Worm (Caenorhabditis elegans): ENCODE measurements around the gene sma-2.

Gene sma-2

ce11 chrIII:8767889-8768361 lies 18.4 kb downstream of the sma-2 start, which contains the start of gene mtss-1 (continued):
- peak; percentile 38 for TF ChIP-seq nhr-67 (tag; optimal IDR thresholded peaks at IDR 0.05)
- TF ChIP-seq sea-2 (GFP tag; optimal IDR thresholded peaks at IDR 0.05) = no peak
- TF ChIP-seq nhr-23 (tag; optimal IDR thresholded peaks at IDR 0.05) = peak; percentile 47
- TF ChIP-seq ceh-82 (tag; optimal IDR thresholded peaks at IDR 0.05) = no peak
- TF ChIP-seq nhr-25 (tag; optimal IDR thresholded peaks at IDR 0.05) = no peak

- TF ChIP-seq ama-1 (optimal IDR thresholded peaks at IDR 0.05) (peak; percentile 62), lin-15B (tag; optimal IDR thresholded peaks at IDR 0.05) (no peak), ceh-28 (tag; optimal IDR thresholded peaks at IDR 0.05) (peak; percentile 29)
Measured at ce11 chrIII:8769253-8769652, 19.8 kb downstream of the sma-2 start, which contains the start of gene K02D10.1. K02D10.1 (plus strand) TSS chrIII:8769536.

ce11 chrIII:8770243-8770642 lies 20.8 kb downstream of the sma-2 start:
- TF ChIP-seq lsy-12 (tag; optimal IDR thresholded peaks at IDR 0.05) (no peak), nfya-1 (tag; optimal IDR thresholded peaks at IDR 0.05; ENCODE audit: insufficient read depth) (no peak), nhr-23 (tag; optimal IDR thresholded peaks at IDR 0.05) (peak; percentile 30), skn-1 (tag; optimal IDR thresholded peaks at IDR 0.05) (no peak), aly-2 (tag; optimal IDR thresholded peaks at IDR 0.05) (no peak), snpc-4 (tag; optimal IDR thresholded peaks at IDR 0.05) (no peak), nhr-25 (tag; optimal IDR thresholded peaks at IDR 0.05) (peak; percentile 58)

ce11 chrIII:8771162-8771561 lies 21.7 kb downstream of the sma-2 start, which contains the start of gene K02D10.2:
K02D10.2 (minus strand) TSS chrIII:8771262.
- no peak for TF ChIP-seq nhr-28 (tag; optimal IDR thresholded peaks at IDR 0.05)
- TF ChIP-seq zag-1 (tag; optimal IDR thresholded peaks at IDR 0.05) = no peak
- no peak for TF ChIP-seq snpc-4 (tag; optimal IDR thresholded peaks at IDR 0.05)
- no peak for TF ChIP-seq pha-4 (tag; optimal IDR thresholded peaks at IDR 0.05)
- no peak for TF ChIP-seq sea-2 (GFP tag; optimal IDR thresholded peaks at IDR 0.05)
- TF ChIP-seq elt-3 (tag; optimal IDR thresholded peaks at IDR 0.05) = no peak
- TF ChIP-seq fos-1 (tag; optimal IDR thresholded peaks at IDR 0.05) = no peak

ce11 chrIII:8771851-8772250 lies 22.4 kb downstream of the sma-2 start, which contains the start of gene K02D10.3:
K02D10.3 (minus strand) TSS chrIII:8771951.
- TF ChIP-seq tbx-2 (tag; optimal IDR thresholded peaks at IDR 0.05) (no peak), nhr-12 (tag; optimal IDR thresholded peaks at IDR 0.05) (no peak), R02D3.7 (tag; optimal IDR thresholded peaks at IDR 0.05) (no peak), fos-1 (tag; optimal IDR thresholded peaks at IDR 0.05) (no peak), ztf-4 (tag; optimal IDR thresholded peaks at IDR 0.05) (no peak)

- TF ChIP-seq lin-39 (tag; optimal IDR thresholded peaks at IDR 0.05) = no peak
- TF ChIP-seq egl-5 (tag; optimal IDR thresholded peaks at IDR 0.05) = peak; percentile 9
- no peak for TF ChIP-seq ztf-4 (tag; optimal IDR thresholded peaks at IDR 0.05)
- peak; percentile 11 for TF ChIP-seq elt-2 (tag; optimal IDR thresholded peaks at IDR 0.05)
Measured at ce11 chrIII:8772428-8773027, 23.0 kb downstream of the sma-2 start.

- TF ChIP-seq zag-1 (tag; optimal IDR thresholded peaks at IDR 0.05) = no peak
- TF ChIP-seq egl-27 (tag; optimal IDR thresholded peaks at IDR 0.05) = no peak
- TF ChIP-seq lin-15B (tag; optimal IDR thresholded peaks at IDR 0.05) = no peak
- no peak for TF ChIP-seq lsy-12 (tag; optimal IDR thresholded peaks at IDR 0.05)
- no peak for TF ChIP-seq mml-1 (tag; optimal IDR thresholded peaks at IDR 0.05)
Measured at ce11 chrIII:8773375-8773774, 23.9 kb downstream of the sma-2 start.

- no peak for TF ChIP-seq egl-27 (tag; optimal IDR thresholded peaks at IDR 0.05)
- TF ChIP-seq nhr-23 (tag; optimal IDR thresholded peaks at IDR 0.05) = no peak
- no peak for TF ChIP-seq ZK546.5 (tag; optimal IDR thresholded peaks at IDR 0.05)
- TF ChIP-seq mdl-1 (tag; optimal IDR thresholded peaks at IDR 0.05) = no peak
- no peak for TF ChIP-seq fkh-10 (GFP tag; optimal IDR thresholded peaks at IDR 0.05)
- TF ChIP-seq egl-5 (tag; optimal IDR thresholded peaks at IDR 0.05) = no peak
- TF ChIP-seq nhr-25 (tag; optimal IDR thresholded peaks at IDR 0.05) = no peak
- TF ChIP-seq ztf-4 (tag; optimal IDR thresholded peaks at IDR 0.05) = no peak
- no peak for TF ChIP-seq nhr-12 (tag; optimal IDR thresholded peaks at IDR 0.05)
- TF ChIP-seq tbx-2 (tag; optimal IDR thresholded peaks at IDR 0.05) = no peak
- TF ChIP-seq nhr-67 (tag; optimal IDR thresholded peaks at IDR 0.05) = no peak
- TF ChIP-seq lin-39 (tag; optimal IDR thresholded peaks at IDR 0.05) = no peak
- no peak for TF ChIP-seq lsy-12 (tag; optimal IDR thresholded peaks at IDR 0.05)
- no peak for TF ChIP-seq ceh-28 (tag; optimal IDR thresholded peaks at IDR 0.05)
- TF ChIP-seq pha-4 (tag; optimal IDR thresholded peaks at IDR 0.05) = no peak
- no peak for TF ChIP-seq nhr-11 (tag; optimal IDR thresholded peaks at IDR 0.05)
- no peak for TF ChIP-seq pqm-1 (tag; optimal IDR thresholded peaks at IDR 0.05)
- TF ChIP-seq snpc-4 (tag; optimal IDR thresholded peaks at IDR 0.05) = no peak
- no peak for TF ChIP-seq unc-62 (GFP tag; optimal IDR thresholded peaks at IDR 0.05)
Measured at ce11 chrIII:8775953-8776352, 26.5 kb downstream of the sma-2 start, which contains the start of gene snap-29. snap-29 (plus strand) TSS chrIII:8776253.
